Fruit fly (Drosophila melanogaster) whole organism, pupa: ENCODE results near the gene osk.

ENCODE experiments used
- CG10348 ChIP-seq: fragments of 200-800 bp; sonication (Bioruptor generic); IDR thresholded peaks from 2 replicates; pipeline ENCODE4 v1.3.6; 2022; ENCODE audit warnings: missing biosample characterization, missing genetic modification characterization
- CG12605 ChIP-seq: fragments of 200-800 bp; sonication (Bioruptor generic); IDR thresholded peaks from 2 replicates; pipeline ENCODE4 v1.3.6; 2022; ENCODE audit warnings: missing biosample characterization, missing genetic modification characterization
- CG15710 ChIP-seq: fragments of 200-800 bp; sonication (Bioruptor generic); optimal IDR thresholded peaks from 2 replicates; lab custom pipeline; 2018; ENCODE audit warnings: missing biosample characterization, mild to moderate bottlenecking, missing genetic modification characterization, moderate library complexity
- CG34367 ChIP-seq: fragments of 200-800 bp; sonication (Bioruptor generic); optimal IDR thresholded peaks from 2 replicates; lab custom pipeline; 2018; ENCODE audit warnings: missing biosample characterization, mild to moderate bottlenecking, missing genetic modification characterization
- CG4496 ChIP-seq: fragments of 200-800 bp; sonication (Bioruptor generic); IDR thresholded peaks from 3 replicates; pipeline ENCODE4 v1.3.6; 2022; ENCODE audit warnings: missing biosample characterization, missing genetic modification characterization
- CG8159 ChIP-seq: fragments of 200-800 bp; sonication (Bioruptor generic); optimal IDR thresholded peaks from 3 replicates; lab custom pipeline; 2018; ENCODE audit warnings: missing biosample characterization, mild to moderate bottlenecking, missing genetic modification characterization, moderate library complexity
- CG8301 ChIP-seq: fragments of 200-800 bp; sonication (Bioruptor generic); optimal IDR thresholded peaks from 2 replicates; lab custom pipeline; 2018; ENCODE audit warnings: missing biosample characterization, mild to moderate bottlenecking, missing genetic modification characterization
- EcR ChIP-seq: fragments of 200-800 bp; sonication (Bioruptor generic); optimal IDR thresholded peaks from 3 replicates; lab custom pipeline; 2019; ENCODE audit warnings: missing biosample characterization, missing genetic modification characterization, mild to moderate bottlenecking, moderate library complexity, missing genetic modification reagents
- Ets98B ChIP-seq: fragments of 200-800 bp; sonication (Bioruptor generic); IDR thresholded peaks from 2 replicates; pipeline ENCODE4 v1.3.6; 2022; ENCODE audit warnings: missing biosample characterization, missing genetic modification characterization
- Pif1A ChIP-seq: fragments of 200-800 bp; sonication (Bioruptor generic); optimal IDR thresholded peaks from 3 replicates; lab custom pipeline; 2016; ENCODE audit warnings: missing biosample characterization, missing genetic modification characterization
- Pif1B ChIP-seq: fragments of 200-800 bp; sonication (Bioruptor generic); optimal IDR thresholded peaks from 3 replicates; lab custom pipeline; 2016; ENCODE audit warnings: missing biosample characterization, missing genetic modification characterization
- rn ChIP-seq: fragments of 200-800 bp; sonication (Bioruptor generic); IDR thresholded peaks from 2 replicates; pipeline ENCODE4 v1.3.6; 2022; ENCODE audit warnings: missing biosample characterization, missing genetic modification characterization

- no peak for TF ChIP-seq Pif1B (GFP tag; lab: Kevin White, UChicago)
- TF ChIP-seq EcR (GFP tag; lab: Kevin White, UChicago), result no peak
- TF ChIP-seq CG12605, result no peak
- TF ChIP-seq CG15710 (tag; lab: Kevin White, UChicago), result no peak
- TF ChIP-seq Pif1A (GFP tag; lab: Kevin White, UChicago), result no peak
- no peak for TF ChIP-seq CG34367 (tag; lab: Kevin White, UChicago)
- no peak for TF ChIP-seq rn
- TF ChIP-seq CG10348 (GFP tag; lab: Robert Waterston, UW), result no peak
- peak; percentile 32 for TF ChIP-seq CG8159 (tag; lab: Kevin White, UChicago)
- no peak for TF ChIP-seq CG8301 (tag; lab: Kevin White, UChicago)
- peak; percentile 55 for TF ChIP-seq Ets98B (GFP tag; lab: Robert Waterston, UW)
- TF ChIP-seq CG4496 (GFP tag; lab: Robert Waterston, UW), result peak; percentile 30; the same call in 1 of the 3 replicates
Observed at dm6 chr3R:8944866-8945265, 9.9 kb downstream of the osk start, which contains the start of gene CG11964.
